Fruit fly (Drosophila melanogaster): Measurements from ENCODE around the gene Rox8.

The Rox8 gene

DNA sequence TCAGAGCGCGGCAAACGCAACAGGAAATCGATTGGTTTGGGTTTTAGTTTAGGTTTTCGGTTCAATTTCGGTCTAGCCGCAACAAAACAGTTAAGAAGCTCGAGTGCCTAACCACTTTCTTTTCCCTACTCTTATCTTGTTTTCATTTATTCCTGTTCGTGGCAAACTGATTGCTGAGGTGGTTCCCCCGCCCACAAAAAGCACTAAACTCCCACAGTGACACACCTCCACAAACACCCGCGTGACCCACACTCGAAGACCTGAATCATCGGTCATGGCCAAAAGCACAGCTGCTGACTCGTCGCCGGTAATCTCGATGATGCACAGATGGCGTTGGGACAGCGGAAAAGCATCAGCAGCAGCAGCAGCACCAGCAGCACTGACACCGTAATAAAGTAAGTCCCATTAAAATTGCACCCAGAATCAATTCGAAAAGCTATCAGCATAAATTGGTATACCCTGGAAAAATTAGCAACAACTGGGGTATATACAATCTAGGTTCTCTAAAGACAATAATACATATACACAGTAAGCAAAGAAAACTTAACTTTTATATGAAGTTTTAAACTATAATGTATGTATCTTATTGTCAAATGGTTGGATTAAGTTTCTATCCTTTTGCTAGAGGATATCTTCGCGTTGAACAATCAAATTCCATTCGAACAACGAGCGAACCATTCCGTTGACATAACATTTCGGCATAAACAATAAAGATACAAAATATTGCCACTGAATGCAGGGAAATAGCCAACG is 22.2 kb downstream of the Rox8 start (continued):
- peak; percentile 38; the same call in 1 of the 2 replicates for TF ChIP-seq CG32772 (GFP tag; IDR thresholded peaks at IDR 0.05)
- TF ChIP-seq CG12391 (tag; optimal IDR thresholded peaks at IDR 0.05), result peak; percentile 58
- TF ChIP-seq CG30431 (GFP tag; optimal IDR thresholded peaks at IDR 0.05), result no peak
- peak; percentile 13 for TF ChIP-seq CG12219 (GFP tag; optimal IDR thresholded peaks at IDR 0.05)
- TF ChIP-seq tll (GFP tag; optimal IDR thresholded peaks at IDR 0.05), result no peak
- peak; percentile 58 for TF ChIP-seq gem (tag; optimal IDR thresholded peaks at IDR 0.05)
- peak; percentile 13 for TF ChIP-seq CG17829 (tag; optimal IDR thresholded peaks at IDR 0.05)
- peak; percentile 40 for TF ChIP-seq Oli (tag; optimal IDR thresholded peaks at IDR 0.05)
- TF ChIP-seq Hr3 (GFP tag; optimal IDR thresholded peaks at IDR 0.05), result peak; percentile 3
- TF ChIP-seq Xbp1 (GFP tag; optimal IDR thresholded peaks at IDR 0.05), result peak; percentile 49
- TF ChIP-seq slbo (GFP tag; IDR thresholded peaks at IDR 0.05), result 0 out of 2 replicates have a peak, but pooled peaks have one; percentile 24
- peak; percentile 47 for TF ChIP-seq lmd (GFP tag; IDR thresholded peaks at IDR 0.05)
- TF ChIP-seq Ada2b (GFP tag; IDR thresholded peaks at IDR 0.05), result peak; percentile 43; the same call in 1 of the 2 replicates
- TF ChIP-seq CG6813 (GFP tag; optimal IDR thresholded peaks at IDR 0.05), result no peak
- TF ChIP-seq CG17359 (tag; optimal IDR thresholded peaks at IDR 0.05), result peak; percentile 27
- TF ChIP-seq Dip3 (GFP tag; optimal IDR thresholded peaks at IDR 0.05), result no peak
- peak; percentile 30 to 35 for TF ChIP-seq dpn (GFP tag; optimal IDR thresholded peaks at IDR 0.05)
- TF ChIP-seq CG12769 (tag; optimal IDR thresholded peaks at IDR 0.05), result peak; percentile 36

DNA sequence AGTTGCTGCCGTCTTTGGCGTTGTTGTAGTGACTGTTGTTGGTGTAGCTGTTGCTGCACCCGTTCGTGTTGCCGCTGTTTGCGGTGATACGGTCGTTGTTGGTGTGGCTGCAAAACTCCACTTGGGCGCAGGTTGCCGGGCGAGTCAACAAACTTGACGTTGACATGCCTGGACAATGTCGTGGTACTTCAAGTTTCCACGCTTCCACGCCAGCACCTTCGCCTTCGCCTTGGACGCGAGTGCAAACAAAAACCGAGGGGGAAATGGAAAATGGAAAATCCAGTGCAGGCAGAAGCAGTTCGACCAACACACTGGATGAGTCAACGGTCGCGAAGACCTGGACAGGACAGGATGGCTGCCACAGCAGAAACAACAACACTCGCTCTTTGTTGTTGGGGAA is 23.4 kb downstream of the Rox8 start:
- TF ChIP-seq pan (optimal IDR thresholded peaks at IDR 0.05) (no peak), pan (GFP tag; optimal IDR thresholded peaks at IDR 0.05 in 1 of 2, IDR thresholded peaks at IDR 0.05 in 1 of 2) (no peak), Opbp (GFP tag; IDR thresholded peaks at IDR 0.05; ENCODE audit: partially characterized antibody) (no peak), Dll (GFP tag; IDR thresholded peaks at IDR 0.05; ENCODE audit: partially characterized antibody) (no peak), pzg (GFP tag; optimal IDR thresholded peaks at IDR 0.05) (no peak), HLH54F (GFP tag; optimal IDR thresholded peaks at IDR 0.05) (no peak), Fer2 (tag; optimal IDR thresholded peaks at IDR 0.05) (no peak), CG4360 (GFP tag; IDR thresholded peaks at IDR 0.05) (peak; percentile 46; the same call in 1 of the 2 replicates), dm (GFP tag; optimal IDR thresholded peaks at IDR 0.05) (no peak), CG8478 (optimal IDR thresholded peaks at IDR 0.05) (peak; percentile 73), zfh1 (GFP tag; IDR thresholded peaks at IDR 0.05) (0 out of 3 replicates have a peak, but pooled peaks have one; percentile 27)

DNA sequence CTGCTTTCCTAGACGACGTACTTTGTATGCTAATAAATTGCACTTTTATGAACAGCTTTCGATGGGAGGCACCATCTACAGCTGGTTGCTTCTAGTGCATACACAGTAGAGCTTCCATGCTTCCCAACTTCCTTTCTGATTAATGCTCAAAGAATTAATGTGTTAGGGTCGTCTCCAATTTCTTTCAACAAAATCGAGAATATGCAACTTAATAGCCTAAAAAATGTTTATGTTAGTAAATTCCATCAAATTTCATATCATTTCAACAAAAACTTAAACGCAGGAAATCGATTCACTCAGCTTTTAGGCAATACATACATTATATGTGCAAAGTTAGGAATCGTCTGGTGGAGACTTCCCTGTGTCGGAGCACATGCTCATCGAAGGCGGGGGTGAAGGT is 23.9 kb downstream of the Rox8 start:
- TF ChIP-seq nom (GFP tag; optimal IDR thresholded peaks at IDR 0.05) (peak; percentile 16), Ets65A (GFP tag) (no peak)

DNA sequence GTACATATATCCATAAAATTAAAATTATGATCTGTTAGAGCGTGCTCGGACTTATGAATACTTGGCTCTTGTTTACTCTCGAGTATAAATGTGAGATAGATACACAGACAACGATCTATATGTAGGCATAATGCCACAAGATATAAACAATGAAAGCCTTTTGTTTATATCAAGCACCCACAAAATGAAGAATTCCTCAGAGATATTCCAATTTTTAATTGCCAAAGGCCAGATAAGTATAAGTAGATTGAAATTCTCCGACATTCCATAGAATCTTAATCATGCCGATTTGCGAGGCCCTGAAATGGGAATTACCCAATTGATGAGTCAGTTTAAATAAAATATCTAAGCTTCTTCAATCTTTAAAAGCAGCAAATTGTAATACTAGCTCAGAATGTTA is 26.2 kb downstream of the Rox8 start:
- TF ChIP-seq tup (GFP tag; optimal IDR thresholded peaks at IDR 0.05), result no peak
- TF ChIP-seq bigmax (GFP tag; optimal IDR thresholded peaks at IDR 0.05), result no peak
- TF ChIP-seq ci (GFP tag; IDR thresholded peaks at IDR 0.05), result no peak
- TF ChIP-seq NFAT (GFP tag; IDR thresholded peaks at IDR 0.05), result no peak
- no peak for TF ChIP-seq br (optimal IDR thresholded peaks at IDR 0.05)
- no peak for TF ChIP-seq CG1792 (GFP tag; optimal IDR thresholded peaks at IDR 0.05)
- TF ChIP-seq nerfin-2 (GFP tag; IDR thresholded peaks at IDR 0.05; ENCODE audit: partially characterized antibody), result no peak
- TF ChIP-seq Bdp1 (GFP tag; optimal IDR thresholded peaks at IDR 0.05), result no peak
- TF ChIP-seq CG1529 (GFP tag; optimal IDR thresholded peaks at IDR 0.05), result no peak
- TF ChIP-seq Nf-YC (tag; optimal IDR thresholded peaks at IDR 0.05), result no peak
- TF ChIP-seq sd (tag; optimal IDR thresholded peaks at IDR 0.05), result peak; percentile 94
- TF ChIP-seq HmgD (GFP tag; optimal IDR thresholded peaks at IDR 0.05), result no peak
- TF ChIP-seq CG8089 (GFP tag; optimal IDR thresholded peaks at IDR 0.05), result no peak
- TF ChIP-seq CG3995 (GFP tag; optimal IDR thresholded peaks at IDR 0.05), result no peak
- no peak for TF ChIP-seq nmo (GFP tag; optimal IDR thresholded peaks at IDR 0.05)
- TF ChIP-seq CG8944 (GFP tag; optimal IDR thresholded peaks at IDR 0.05), result no peak
- peak; percentile 3 for TF ChIP-seq abd-A (tag; optimal IDR thresholded peaks at IDR 0.05)

Measured in whole organism, embryonic.